Fruit fly (Drosophila melanogaster): Measurements from ENCODE around the gene Nup93-2.

dm6 chr3R:14886011-14886534, 12.1 kb downstream of the Nup93-2 start, which contains the start of the genes Rrp6, CG33331 and CG33332:
- no peak for TF ChIP-seq D1 (tag; optimal IDR thresholded peaks at IDR 0.05)
- no peak for TF ChIP-seq CG13204 (GFP tag; optimal IDR thresholded peaks at IDR 0.05)
- 0 out of 2 replicates have a peak, but pooled peaks have one; percentile 10 for TF ChIP-seq rn (GFP tag; IDR thresholded peaks at IDR 0.05)

Measured in whole organism, pupa.